Fruit fly (Drosophila melanogaster) S2 (cell line): ENCODE measurements around the gene Ndf.

ENCODE experiments used
- CG8478 ChIP-seq: fragments of >200 bp; optimal IDR thresholded peaks from 2 replicates; lab custom pipeline; 2018
- CTCF ChIP-seq, 2 experiments: fragments of >200 bp; optimal IDR thresholded peaks; 2 replicates each; lab custom pipeline; 2018

The Ndf gene

DNA sequence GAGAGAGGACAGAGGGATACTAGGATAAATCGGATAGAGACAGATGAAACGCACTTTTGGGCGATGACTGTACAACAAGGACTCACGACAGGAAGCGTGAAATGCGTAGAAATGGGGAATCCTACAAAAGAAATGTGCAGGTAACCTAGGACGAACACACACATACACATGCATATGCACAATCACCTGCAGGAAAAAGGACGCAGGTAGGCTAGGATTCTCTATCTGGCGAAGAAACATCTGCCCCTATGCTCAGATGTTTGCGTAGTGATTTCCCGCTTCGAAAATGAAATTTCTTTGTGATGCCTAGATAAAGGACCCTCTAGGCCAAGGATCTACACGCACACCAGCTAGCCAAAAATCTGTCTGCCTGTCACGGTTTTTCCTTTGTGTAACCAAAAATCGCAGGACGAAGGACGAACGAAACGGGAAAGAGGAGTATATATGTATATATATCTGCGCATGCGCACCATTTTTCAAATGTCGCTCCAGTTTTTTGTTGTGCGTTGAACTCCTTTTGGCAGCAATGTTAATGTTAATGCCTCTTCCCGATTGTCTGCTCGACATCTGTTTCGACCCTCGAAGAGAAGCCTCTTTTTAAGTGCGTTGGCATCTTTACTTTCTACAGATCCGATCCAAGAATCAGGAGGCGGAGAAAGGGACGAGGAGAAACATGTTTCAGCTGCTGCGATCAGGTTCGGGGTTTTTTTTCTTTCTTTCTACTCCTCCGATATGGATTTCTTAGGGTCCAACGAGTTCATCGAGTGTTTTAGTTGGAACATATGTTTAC is 15.2 kb upstream of the Ndf start:
- TF ChIP-seq CTCF (optimal IDR thresholded peaks at IDR 0.05; lab: Kevin White, UChicago), result no peak
- no peak for TF ChIP-seq CG8478 (lab: Kevin White, UChicago)

dm6 chr2L:9989275-9989674 is 14.4 kb upstream of the Ndf start:
- TF ChIP-seq CG8478 (lab: Kevin White, UChicago) (no peak), CTCF (optimal IDR thresholded peaks at IDR 0.05; lab: Kevin White, UChicago) (no peak)

- TF ChIP-seq CG8478 (lab: Kevin White, UChicago) (no peak), CTCF (optimal IDR thresholded peaks at IDR 0.05; lab: Kevin White, UChicago) (no peak)
These were observed 13.7 kb upstream of the Ndf start for dm6 chr2L:9989846-9990506.

DNA sequence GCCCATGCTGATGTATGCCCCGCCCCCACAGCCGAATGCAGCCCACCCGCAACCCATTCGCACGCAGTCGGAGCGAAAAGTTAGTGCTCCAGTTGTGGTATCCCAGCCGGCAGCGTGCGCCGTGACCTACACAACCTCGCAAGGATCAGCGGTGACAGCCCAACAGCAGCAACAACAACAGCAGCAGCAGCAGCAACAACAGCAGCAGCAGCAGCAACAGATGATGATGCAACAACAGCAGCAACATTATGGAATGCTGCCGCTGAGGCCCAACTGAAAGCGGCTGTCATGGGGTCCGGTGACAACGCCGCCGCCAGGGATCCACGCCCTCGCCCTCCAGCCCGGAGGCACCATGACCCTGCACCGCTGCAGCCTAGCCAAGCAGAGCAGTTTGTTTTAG is 9.2 kb upstream of the Ndf start:
- TF ChIP-seq CTCF (optimal IDR thresholded peaks at IDR 0.05; lab: Kevin White, UChicago) (no peak), CG8478 (lab: Kevin White, UChicago) (no peak)

DNA sequence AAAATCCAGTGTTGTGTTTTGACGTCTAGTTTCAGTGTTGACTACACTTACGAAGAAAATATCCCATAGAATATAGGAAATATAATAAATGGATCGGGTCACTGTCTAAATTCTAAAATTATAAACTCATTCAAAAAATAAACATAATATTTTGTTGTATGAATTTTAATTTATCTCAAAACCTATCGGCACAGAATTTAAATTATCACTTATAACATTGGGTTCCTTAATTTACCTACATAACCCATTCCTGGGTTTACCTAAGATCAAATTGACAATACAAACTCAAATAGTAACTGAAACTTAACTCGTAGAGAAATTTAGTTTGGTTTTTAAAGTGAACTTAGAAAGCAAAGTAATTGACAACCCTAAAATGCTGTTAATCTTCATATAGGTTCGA is 7.1 kb upstream of the Ndf start:
- TF ChIP-seq CTCF (optimal IDR thresholded peaks at IDR 0.05; lab: Kevin White, UChicago), result no peak
- no peak for TF ChIP-seq CG8478 (lab: Kevin White, UChicago)

DNA sequence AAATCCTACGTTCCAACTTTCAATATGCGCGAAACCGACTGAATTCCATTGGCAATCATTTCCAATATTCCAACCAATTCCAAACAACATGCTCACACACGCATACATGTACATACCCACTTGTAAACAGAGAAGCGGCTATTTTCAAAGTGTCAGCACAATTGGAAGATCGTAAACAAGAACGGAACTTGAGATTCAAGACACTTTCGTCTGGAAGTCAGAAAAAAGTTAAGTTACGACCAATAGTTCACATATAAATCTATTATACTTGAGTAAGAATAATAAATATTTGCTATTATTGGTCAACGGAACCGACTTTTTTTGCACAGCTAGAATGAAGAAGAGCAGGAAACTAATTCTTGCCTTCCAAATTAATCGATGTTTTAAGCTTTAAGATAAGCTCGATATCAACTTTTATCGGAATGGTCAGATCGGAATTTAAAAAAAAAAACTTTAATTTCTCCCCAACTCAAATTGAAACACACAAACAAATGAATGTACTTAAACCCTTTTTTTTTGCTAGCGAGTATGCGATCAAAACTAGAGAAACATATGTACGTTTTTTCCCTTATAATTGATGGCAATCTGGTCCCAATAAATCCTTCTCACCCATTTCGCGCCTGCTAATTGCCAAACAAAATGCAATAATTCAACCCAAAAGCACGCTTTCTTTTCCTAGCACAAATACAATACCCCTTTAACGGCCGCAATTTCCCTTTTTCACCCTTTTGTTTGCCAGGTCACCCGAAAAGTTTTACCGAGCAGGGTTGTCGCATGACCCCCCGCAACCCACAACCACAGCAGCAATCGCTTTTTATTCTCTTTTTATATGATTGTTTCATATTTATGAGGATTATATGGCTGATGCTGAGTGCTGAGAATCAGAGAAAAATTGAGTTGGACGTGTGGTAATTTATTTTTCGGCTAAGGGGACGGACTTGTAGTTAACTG is 949 bp upstream of the Ndf start, which contains the start of the genes CG31875 and SoYb:
TSS of gene CG31875 (minus strand) at position 329 of the 951 bp plus-strand sequence.
TSS of gene SoYb (minus strand) at position 329 of the 951 bp plus-strand sequence.
- TF ChIP-seq CTCF (optimal IDR thresholded peaks at IDR 0.05; lab: Kevin White, UChicago) (no peak), CG8478 (lab: Kevin White, UChicago) (no peak)

dm6 chr2L:10004574-10004973 is 942 bp downstream of the Ndf start:
- TF ChIP-seq CG8478 (lab: Kevin White, UChicago) (no peak), CTCF (optimal IDR thresholded peaks at IDR 0.05; lab: Kevin White, UChicago) (no peak)

DNA sequence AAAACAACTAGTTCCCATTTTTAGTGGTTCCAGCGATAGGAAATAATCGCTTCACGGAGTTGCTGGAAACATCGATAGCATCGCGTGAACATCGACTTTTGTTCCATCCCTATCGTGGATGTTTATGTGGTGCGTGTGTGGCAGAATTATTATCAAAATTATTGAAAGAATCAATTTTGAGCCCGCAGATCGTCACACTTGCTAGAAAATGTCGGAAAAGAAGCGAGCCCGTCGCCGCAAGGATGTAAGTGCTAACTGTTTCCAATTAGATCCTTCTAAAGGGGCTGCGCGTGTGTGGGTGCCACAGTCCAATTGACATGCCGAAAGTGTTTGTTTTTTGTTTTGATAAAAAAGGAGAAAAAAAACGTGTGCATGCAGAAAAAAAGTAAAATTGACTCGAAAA is 5.7 kb downstream of the Ndf start, which contains the start of gene Trp1:
TSS of gene Trp1 (plus strand) at position 89 of the 403 bp plus-strand sequence.
- TF ChIP-seq CTCF (optimal IDR thresholded peaks at IDR 0.05; lab: Kevin White, UChicago) (peak in 1 of 2 experiments; percentile 43), CG8478 (lab: Kevin White, UChicago) (no peak)

DNA sequence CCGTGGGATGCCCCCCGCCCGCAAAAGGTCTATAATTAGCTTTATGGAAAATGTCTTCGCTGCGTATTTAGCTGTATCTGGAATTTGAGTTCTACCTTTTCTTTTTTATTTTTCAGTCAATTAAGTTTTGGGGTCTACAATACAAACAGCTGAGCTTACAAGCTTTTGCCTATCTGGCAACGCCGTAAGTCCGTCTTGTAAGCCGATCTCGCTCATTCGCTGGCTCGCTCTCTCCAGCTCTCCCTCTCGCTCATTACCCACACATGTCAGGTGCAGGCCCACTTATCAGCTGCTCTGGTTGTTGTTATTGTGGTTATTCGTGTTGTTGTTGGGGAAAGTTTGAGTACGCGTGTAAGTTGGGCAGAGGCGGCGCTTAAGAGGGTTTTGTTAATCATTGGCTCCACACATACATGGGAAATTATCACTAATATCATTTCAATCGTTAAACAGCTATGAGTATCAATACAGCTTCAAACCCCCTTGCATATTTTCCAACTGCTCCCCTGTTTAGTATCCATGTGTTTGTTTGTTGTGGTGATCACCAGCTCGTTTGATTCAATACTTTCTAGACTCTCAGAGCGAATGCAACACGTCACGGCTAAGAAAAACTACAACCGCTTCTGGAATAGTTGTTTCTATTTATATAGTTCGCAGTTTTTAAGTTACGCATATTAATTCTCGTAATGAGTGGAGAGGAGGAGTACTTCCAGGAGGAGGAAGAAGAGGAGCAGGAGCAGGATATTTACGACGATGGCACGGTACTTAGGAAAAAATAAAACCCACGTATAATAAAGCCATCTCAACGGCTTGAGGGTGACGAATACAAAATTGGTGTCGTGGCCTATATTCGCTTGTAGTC is 6.4 kb downstream of the Ndf start:
- TF ChIP-seq CG8478 (lab: Kevin White, UChicago), result no peak
- no peak for TF ChIP-seq CTCF (optimal IDR thresholded peaks at IDR 0.05; lab: Kevin White, UChicago)

dm6 chr2L:10017363-10017762 is 13.7 kb downstream of the Ndf start, which contains the start of gene CG13131:
Gene CG13131, minus strand, starts transcription at chr2L:10017463.
- no peak for TF ChIP-seq CTCF (optimal IDR thresholded peaks at IDR 0.05; lab: Kevin White, UChicago)
- TF ChIP-seq CG8478 (lab: Kevin White, UChicago), result no peak

- TF ChIP-seq CTCF (optimal IDR thresholded peaks at IDR 0.05; lab: Kevin White, UChicago) (no peak), CG8478 (lab: Kevin White, UChicago) (no peak)
These were observed 22.7 kb downstream of the Ndf start, which contains the start of gene CG13127 for dm6 chr2L:10026376-10026775. Gene CG13127, plus strand, starts transcription at chr2L:10026676.

- no peak for TF ChIP-seq CG8478 (lab: Kevin White, UChicago)
- no peak for TF ChIP-seq CTCF (optimal IDR thresholded peaks at IDR 0.05; lab: Kevin White, UChicago)
These were observed 28.8 kb downstream of the Ndf start, which contains the start of gene obst-B for dm6 chr2L:10032415-10032814. Gene obst-B, plus strand, starts transcription at chr2L:10032690.

DNA sequence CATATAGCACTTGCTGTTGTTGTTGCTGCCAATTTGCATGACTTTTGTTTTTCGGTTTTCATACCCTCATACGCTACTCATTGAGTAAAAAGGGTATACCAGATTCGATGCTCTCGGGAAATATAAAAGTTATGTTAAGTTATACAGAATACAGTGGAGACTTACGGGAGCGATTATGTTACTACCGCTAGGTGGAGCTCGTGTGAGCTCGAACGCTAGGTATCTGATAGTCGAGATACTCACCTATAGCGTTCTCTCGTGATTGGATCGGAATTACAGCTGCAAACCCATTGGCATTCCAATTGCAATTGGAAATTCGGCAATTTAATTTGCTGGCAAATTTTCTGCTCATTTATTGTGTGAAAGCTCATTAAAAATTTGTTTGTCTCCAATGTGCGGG is 29.8 kb downstream of the Ndf start:
- TF ChIP-seq CTCF (optimal IDR thresholded peaks at IDR 0.05; lab: Kevin White, UChicago) (peak; percentile 55 to 69), CG8478 (lab: Kevin White, UChicago) (no peak)
